Fruit fly (Drosophila melanogaster) whole organism, embryonic: ENCODE data around the gene sisA.

Experiments used
- Asciz ChIP-seq: fragments of 200-800 bp; sonication (Bioruptor generic); optimal IDR thresholded peaks from 2 replicates; lab custom pipeline; 2017; ENCODE audit warnings: missing biosample characterization, mild to moderate bottlenecking, missing genetic modification characterization, missing genetic modification reagents
- Bdp1 ChIP-seq: fragments of 200-800 bp; sonication (Bioruptor generic); optimal IDR thresholded peaks from 3 replicates; lab custom pipeline; 2016; ENCODE audit warnings: missing biosample characterization, missing genetic modification characterization
- Blimp-1 ChIP-seq: fragments of 200-800 bp; sonication (Bioruptor generic); optimal IDR thresholded peaks from 3 replicates; lab custom pipeline; 2018; ENCODE audit warnings: missing biosample characterization, missing genetic modification characterization, mild to moderate bottlenecking, moderate library complexity, missing genetic modification reagents
- CG10462 ChIP-seq: fragments of 200-800 bp; sonication (Bioruptor generic); optimal IDR thresholded peaks from 2 replicates; lab custom pipeline; 2016; ENCODE audit warnings: missing biosample characterization, missing genetic modification characterization
- CG12071 ChIP-seq: fragments of 200-800 bp; sonication (Bioruptor generic); optimal IDR thresholded peaks from 3 replicates; lab custom pipeline; 2018; ENCODE audit warnings: missing biosample characterization, mild to moderate bottlenecking, missing genetic modification characterization
- CG14014 ChIP-seq: fragments of 200-800 bp; sonication (Bioruptor generic); IDR thresholded peaks from 2 replicates; pipeline ENCODE4 v1.3.6; 2022; ENCODE audit warnings: missing biosample characterization, missing genetic modification characterization
- CG15073 ChIP-seq: fragments of 200-800 bp; sonication (Bioruptor generic); optimal IDR thresholded peaks from 2 replicates; lab custom pipeline; 2016; ENCODE audit warnings: missing biosample characterization, missing genetic modification characterization
- CG1647 ChIP-seq: fragments of 200-800 bp; sonication (Bioruptor generic); optimal IDR thresholded peaks from 3 replicates; lab custom pipeline; 2016; ENCODE audit warnings: missing biosample characterization, missing genetic modification characterization
- CG17186 ChIP-seq: fragments of 200-800 bp; sonication (Bioruptor generic); optimal IDR thresholded peaks from 3 replicates; lab custom pipeline; 2017; ENCODE audit warnings: missing biosample characterization, missing genetic modification reagents, missing genetic modification characterization
- CG17385 ChIP-seq: fragments of 200-800 bp; sonication (Bioruptor generic); optimal IDR thresholded peaks from 3 replicates; lab custom pipeline; 2018; ENCODE audit warnings: missing biosample characterization, mild to moderate bottlenecking, missing genetic modification characterization
- CG2875 ChIP-seq: fragments of 200-800 bp; sonication (Bioruptor generic); optimal IDR thresholded peaks from 2 replicates; lab custom pipeline; 2017; ENCODE audit warnings: missing biosample characterization, mild to moderate bottlenecking, missing genetic modification characterization, missing genetic modification reagents
- CG3281 ChIP-seq: fragments of 200-800 bp; sonication (Bioruptor generic); optimal IDR thresholded peaks from 3 replicates; lab custom pipeline; 2017; ENCODE audit warnings: missing biosample characterization, mild to moderate bottlenecking, missing genetic modification characterization
- CG33213 ChIP-seq: fragments of 200-800 bp; sonication (Bioruptor generic); optimal IDR thresholded peaks from 3 replicates; lab custom pipeline; 2016; ENCODE audit warnings: missing biosample characterization, missing genetic modification characterization
- CG4820 ChIP-seq: fragments of 200-800 bp; sonication (Bioruptor generic); optimal IDR thresholded peaks from 3 replicates; lab custom pipeline; 2016; ENCODE audit warnings: missing biosample characterization, missing genetic modification characterization
- CG7928 ChIP-seq: fragments of 200-800 bp; sonication (Bioruptor generic); optimal IDR thresholded peaks from 2 replicates; lab custom pipeline; 2017; ENCODE audit warnings: missing biosample characterization, mild to moderate bottlenecking, missing genetic modification characterization
- CG8388 ChIP-seq: fragments of 200-800 bp; sonication (Bioruptor generic); optimal IDR thresholded peaks from 2 replicates; lab custom pipeline; 2019; ENCODE audit warnings: missing biosample characterization, mild to moderate bottlenecking, missing genetic modification characterization, moderate library complexity
- CrebB ChIP-seq: fragments of 200-800 bp; sonication (Bioruptor generic); optimal IDR thresholded peaks from 3 replicates; lab custom pipeline; 2018; ENCODE audit warnings: missing biosample characterization, mild to moderate bottlenecking, missing genetic modification characterization
- Dfd ChIP-seq, 2 experiments: fragments of >200 bp; optimal IDR thresholded peaks; 2 replicates each; lab custom pipeline; 2017; ENCODE audit warnings: missing biosample characterization in 2 of 2, missing genetic modification characterization in 2 of 2
- Dip3 ChIP-seq: fragments of 200-800 bp; sonication (Bioruptor generic); optimal IDR thresholded peaks from 3 replicates; lab custom pipeline; 2016; ENCODE audit warnings: missing biosample characterization, missing genetic modification characterization
- Ets65A ChIP-seq: fragments of 200-800 bp; sonication (Bioruptor generic); peaks from one replicate; lab custom pipeline; 2016; ENCODE audit warnings: missing biosample characterization, missing genetic modification characterization
- Fer2 ChIP-seq: fragments of 200-800 bp; sonication (Bioruptor generic); optimal IDR thresholded peaks from 2 replicates; lab custom pipeline; 2018; ENCODE audit warnings: missing biosample characterization, mild to moderate bottlenecking, missing genetic modification characterization, moderate library complexity
- HLH4C ChIP-seq: fragments of 200-800 bp; sonication (Bioruptor generic); IDR thresholded peaks from 3 replicates; pipeline ENCODE4 v1.3.6; 2022; ENCODE audit warnings: missing biosample characterization, missing genetic modification characterization; ENCODE audit not compliant: partially characterized antibody
- HLH54F ChIP-seq: fragments of 200-800 bp; sonication (Bioruptor generic); optimal IDR thresholded peaks from 3 replicates; lab custom pipeline; 2016; ENCODE audit warnings: missing biosample characterization, missing genetic modification characterization
- Med ChIP-seq: fragments of 200-800 bp; sonication (Bioruptor generic); peaks from one replicate; lab custom pipeline; 2016; ENCODE audit warnings: missing biosample characterization, missing genetic modification characterization, mild to moderate bottlenecking, inconsistent platforms, moderate library complexity
- Neu2 ChIP-seq: fragments of 200-800 bp; sonication (Bioruptor generic); optimal IDR thresholded peaks from 3 replicates; lab custom pipeline; 2016; ENCODE audit warnings: missing biosample characterization, missing genetic modification characterization, borderline replicate concordance
- Side ChIP-seq: fragments of 200-800 bp; sonication (Bioruptor generic); optimal IDR thresholded peaks from 2 replicates; lab custom pipeline; 2016; ENCODE audit warnings: missing biosample characterization, missing genetic modification characterization
- Sin3A ChIP-seq: fragments of >200 bp; optimal IDR thresholded peaks from 2 replicates; lab custom pipeline; 2018
- Six4 ChIP-seq: fragments of 200-800 bp; sonication (Bioruptor generic); optimal IDR thresholded peaks from 2 replicates; lab custom pipeline; 2016; ENCODE audit warnings: missing biosample characterization, missing genetic modification characterization
- TFAM ChIP-seq: fragments of 200-800 bp; sonication (Bioruptor generic); optimal IDR thresholded peaks from 2 replicates; lab custom pipeline; 2017; ENCODE audit warnings: missing biosample characterization, missing genetic modification characterization, inconsistent platforms
- Usf ChIP-seq: fragments of 200-800 bp; sonication (Bioruptor generic); optimal IDR thresholded peaks from 2 replicates; lab custom pipeline; 2017; ENCODE audit warnings: missing genotype, missing biosample characterization, missing genetic modification characterization
- YL-1 ChIP-seq: fragments of 200-800 bp; sonication (Bioruptor generic); optimal IDR thresholded peaks from 3 replicates; lab custom pipeline; 2017; ENCODE audit warnings: missing biosample characterization, mild to moderate bottlenecking, missing genetic modification characterization
- ara ChIP-seq: fragments of 200-800 bp; sonication (Bioruptor generic); IDR thresholded peaks from 2 replicates; pipeline ENCODE4 v1.3.6; 2022; ENCODE audit warnings: missing biosample characterization, missing genetic modification characterization
- bsh ChIP-seq, 2 experiments: fragments of 200-800 bp; sonication (Bioruptor generic); optimal IDR thresholded peaks; 2 replicates each; lab custom pipeline; 2017 to 2018; ENCODE audit warnings: mild to moderate bottlenecking in 2 of 2, missing biosample characterization in 2 of 2, missing genetic modification characterization in 2 of 2, moderate library complexity in 1 of 2
- caup ChIP-seq: fragments of 200-800 bp; sonication (Bioruptor generic); optimal IDR thresholded peaks from 3 replicates; lab custom pipeline; 2017; ENCODE audit warnings: missing biosample characterization, mild to moderate bottlenecking, missing genetic modification characterization, moderate library complexity; ENCODE audit not compliant: severe bottlenecking
- danr ChIP-seq: fragments of 200-800 bp; sonication (Bioruptor generic); IDR thresholded peaks from 2 replicates; pipeline ENCODE4 v1.3.6; 2022; ENCODE audit warnings: missing biosample characterization, missing genetic modification characterization
- disco-r ChIP-seq: fragments of 200-800 bp; sonication (Bioruptor generic); optimal IDR thresholded peaks from 2 replicates; lab custom pipeline; 2016; ENCODE audit warnings: missing biosample characterization, missing genetic modification characterization
- dmrt99B ChIP-seq: fragments of 200-800 bp; sonication (Bioruptor generic); optimal IDR thresholded peaks from 2 replicates; lab custom pipeline; 2018; ENCODE audit warnings: missing biosample characterization, mild to moderate bottlenecking, missing genetic modification characterization, moderate library complexity
- dpn ChIP-seq, 2 experiments: fragments of 200-800 bp; sonication (Bioruptor generic); optimal IDR thresholded peaks; 3 replicates each; lab custom pipeline; 2016; ENCODE audit warnings: missing biosample characterization in 2 of 2, missing genetic modification characterization in 2 of 2
- emc ChIP-seq: fragments of 200-800 bp; sonication (Bioruptor generic); optimal IDR thresholded peaks from 2 replicates; lab custom pipeline; 2016; ENCODE audit warnings: missing biosample characterization, missing genetic modification characterization
- en ChIP-seq: fragments of 200-800 bp; sonication (Bioruptor generic); optimal IDR thresholded peaks from 2 replicates; lab custom pipeline; 2016; ENCODE audit warnings: missing biosample characterization, missing genetic modification characterization
- fd64A ChIP-seq: fragments of 200-800 bp; sonication (Bioruptor generic); optimal IDR thresholded peaks from 3 replicates; lab custom pipeline; 2018; ENCODE audit warnings: missing biosample characterization, mild to moderate bottlenecking, missing genetic modification characterization
- gem ChIP-seq: fragments of 200-800 bp; sonication (Bioruptor generic); optimal IDR thresholded peaks from 2 replicates; lab custom pipeline; 2019; ENCODE audit warnings: missing biosample characterization, mild to moderate bottlenecking, missing genetic modification characterization, moderate library complexity
- h ChIP-seq: fragments of >200 bp; optimal IDR thresholded peaks from 2 replicates; lab custom pipeline; 2017
- lilli ChIP-seq: fragments of 200-800 bp; sonication (Bioruptor generic); optimal IDR thresholded peaks from 3 replicates; lab custom pipeline; 2016; ENCODE audit warnings: missing biosample characterization, missing genetic modification characterization
- maf-S ChIP-seq: fragments of 200-800 bp; sonication (Bioruptor generic); optimal IDR thresholded peaks from 2 replicates; lab custom pipeline; 2016; ENCODE audit warnings: missing biosample characterization, missing genetic modification characterization
- pzg ChIP-seq: fragments of 200-800 bp; sonication (Bioruptor generic); optimal IDR thresholded peaks from 3 replicates; lab custom pipeline; 2018; ENCODE audit warnings: missing biosample characterization, mild to moderate bottlenecking, missing genetic modification characterization, moderate library complexity
- scrt ChIP-seq: fragments of 200-800 bp; sonication (Bioruptor generic); optimal IDR thresholded peaks from 2 replicates; lab custom pipeline; 2018; ENCODE audit warnings: missing biosample characterization, mild to moderate bottlenecking, missing genetic modification characterization, moderate library complexity
- sim ChIP-seq: fragments of 200-800 bp; sonication (Bioruptor generic); IDR thresholded peaks from 2 replicates; pipeline ENCODE4 v1.3.6; 2022; ENCODE audit warnings: missing biosample characterization, missing genetic modification characterization
- sisA ChIP-seq: fragments of 200-800 bp; sonication (Bioruptor generic); IDR thresholded peaks from 2 replicates; pipeline ENCODE4 v1.3.6; 2022; ENCODE audit warnings: missing biosample characterization, missing genetic modification characterization
- vnd ChIP-seq: fragments of 200-800 bp; sonication (Bioruptor generic); IDR thresholded peaks from 3 replicates; pipeline ENCODE4 v1.3.6; 2022; ENCODE audit warnings: missing biosample characterization, missing genetic modification characterization; ENCODE audit not compliant: partially characterized antibody
- yki ChIP-seq: fragments of >200 bp; optimal IDR thresholded peaks from 3 replicates; lab custom pipeline; 2018

Gene sisA

DNA sequence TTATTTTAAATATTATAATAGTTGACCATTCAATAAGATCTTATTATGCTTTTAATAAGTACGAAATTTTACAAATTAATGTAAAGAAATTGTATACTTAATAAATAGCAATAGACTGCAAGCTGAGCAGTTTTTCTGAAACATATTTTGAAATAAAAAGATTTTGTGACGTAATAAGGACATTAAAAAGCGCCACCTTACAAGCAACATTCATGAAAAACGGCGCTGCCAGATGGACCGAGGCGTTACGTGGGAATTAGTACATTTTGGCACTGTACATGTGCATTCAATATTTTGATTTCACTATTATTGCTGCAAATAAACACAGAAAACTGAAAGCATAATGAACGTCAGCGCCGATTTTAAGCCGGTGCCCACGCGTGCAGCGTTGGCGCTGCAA lies 26.7 kb upstream of the sisA start, which contains the start of gene CG1738 (continued):
- TF ChIP-seq Med (GFP tag; lab: Kevin White, UChicago) (peak; percentile 79), h (lab: Kevin White, UChicago) (no peak), CG8388 (peak; percentile 7)

DNA sequence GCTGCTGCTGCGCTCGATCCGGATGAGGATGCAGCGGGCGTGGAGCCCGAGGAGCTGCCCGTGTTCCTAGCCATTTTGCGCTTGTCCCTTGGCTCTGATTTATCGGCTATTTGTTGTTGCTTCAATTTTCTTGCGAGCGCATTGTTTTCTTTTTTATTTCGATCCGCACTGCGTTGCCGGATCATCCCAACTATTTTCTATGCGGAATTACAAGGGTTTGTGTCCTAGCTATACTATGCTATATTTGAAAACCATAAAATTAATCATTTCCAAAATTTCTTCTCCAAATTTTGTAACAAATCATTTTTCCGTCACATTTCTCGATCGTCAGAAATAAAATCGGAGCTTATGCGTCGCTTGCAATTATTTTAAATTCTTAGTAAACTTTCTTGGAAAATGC lies 25.7 kb upstream of the sisA start, which contains the start of the genes GCS1 and CG11756:
Gene GCS1, minus strand, starts transcription at position 193 of the 400 bp plus-strand sequence.
Gene CG11756, plus strand, starts transcription at position 312 of the 400 bp plus-strand sequence.
- TF ChIP-seq Blimp-1 (GFP tag; lab: Kevin White, UChicago) (no peak), Neu2 (GFP tag; lab: Kevin White, UChicago) (no peak), scrt (no peak), CrebB (no peak), YL-1 (peak; percentile 19), Bdp1 (GFP tag; lab: Kevin White, UChicago) (no peak), CG1647 (GFP tag; lab: Kevin White, UChicago) (no peak), sim (GFP tag; lab: Robert Waterston, UW) (no peak), CG17385 (no peak), CG17186 (GFP tag; lab: Kevin White, UChicago) (no peak), Dfd (GFP tag; optimal IDR thresholded peaks at IDR 0.05; lab: Kevin White, UChicago) (no peak), fd64A (no peak), CG33213 (no peak), CG3281 (GFP tag; lab: Kevin White, UChicago) (no peak), Sin3A (lab: Kevin White, UChicago) (peak; percentile 19), dpn (GFP tag; optimal IDR thresholded peaks at IDR 0.05; lab: Kevin White, UChicago) (no peak), CG14014 (GFP tag; lab: Robert Waterston, UW) (no peak), Usf (GFP tag; lab: Kevin White, UChicago) (no peak), Fer2 (tag; lab: Kevin White, UChicago) (no peak), HLH4C (no peak), sisA (no peak), pzg (GFP tag; lab: Kevin White, UChicago) (peak; percentile 39), Dip3 (no peak), CG10462 (no peak), TFAM (GFP tag; lab: Kevin White, UChicago) (no peak), Side (GFP tag; lab: Kevin White, UChicago) (no peak), CG7928 (GFP tag; lab: Kevin White, UChicago) (no peak), Ets65A (GFP tag; lab: Kevin White, UChicago) (no peak), bsh (GFP tag; optimal IDR thresholded peaks at IDR 0.05; lab: Kevin White, UChicago) (no peak), gem (no peak), ara (GFP tag; lab: Robert Waterston, UW) (no peak), disco-r (GFP tag; lab: Kevin White, UChicago) (no peak), danr (no peak), CG15073 (no peak), maf-S (no peak), emc (GFP tag; lab: Kevin White, UChicago) (no peak), caup (GFP tag; lab: Kevin White, UChicago) (no peak), CG8388 (no peak), HLH54F (GFP tag; lab: Kevin White, UChicago) (no peak), dmrt99B (tag; lab: Kevin White, UChicago) (no peak), en (no peak), CG12071 (no peak), Six4 (GFP tag; lab: Kevin White, UChicago) (no peak), CG2875 (no peak), yki (lab: Kevin White, UChicago) (no peak), Asciz (GFP tag; lab: Kevin White, UChicago) (no peak), vnd (GFP tag; lab: Robert Waterston, UW) (no peak), lilli (GFP tag; lab: Kevin White, UChicago) (no peak), CG4820 (GFP tag; lab: Kevin White, UChicago) (no peak)
